Fruit fly (Drosophila melanogaster) whole organism, prepupa: ENCODE measurements around the gene Pgant8.
A peak's percentile ranks its signal among the peaks of the same experiment; 100 is the strongest.

ENCODE experiments used
- Blimp-1 ChIP-seq: fragments of 200-800 bp; sonication (Bioruptor generic); optimal IDR thresholded peaks from 3 replicates; lab custom pipeline; 2017; ENCODE audit warnings: missing biosample characterization, missing genetic modification characterization, mild to moderate bottlenecking, moderate library complexity, missing genetic modification reagents
- CG10631 ChIP-seq: fragments of 200-800 bp; sonication (Bioruptor generic); optimal IDR thresholded peaks from 2 replicates; lab custom pipeline; 2016; ENCODE audit warnings: missing biosample characterization, missing genetic modification characterization
- CG10669 ChIP-seq: fragments of 200-800 bp; sonication (Bioruptor generic); optimal IDR thresholded peaks from 3 replicates; lab custom pipeline; 2018; ENCODE audit warnings: missing biosample characterization, mild to moderate bottlenecking, missing genetic modification characterization, moderate library complexity
- CG11294 ChIP-seq: fragments of 200-800 bp; sonication (Bioruptor generic); IDR thresholded peaks from 2 replicates; pipeline ENCODE4 v1.3.6; 2022; ENCODE audit warnings: missing biosample characterization, missing genetic modification characterization
- CG11762 ChIP-seq: fragments of 200-800 bp; sonication (Bioruptor generic); optimal IDR thresholded peaks from 3 replicates; lab custom pipeline; 2016; ENCODE audit warnings: missing biosample characterization, missing genetic modification characterization; ENCODE audit not compliant: insufficient read depth
- CG11902 ChIP-seq: fragments of 200-800 bp; sonication (Bioruptor generic); optimal IDR thresholded peaks from 3 replicates; lab custom pipeline; 2016; ENCODE audit warnings: missing biosample characterization, missing genetic modification characterization
- CG15336 ChIP-seq: fragments of 200-800 bp; sonication (Bioruptor generic); IDR thresholded peaks from 2 replicates; pipeline ENCODE4 v1.3.6; 2022; ENCODE audit warnings: missing biosample characterization, missing genetic modification characterization
- CG1621 ChIP-seq: fragments of 200-800 bp; sonication (Bioruptor generic); optimal IDR thresholded peaks from 3 replicates; lab custom pipeline; 2018; ENCODE audit warnings: missing biosample characterization, mild to moderate bottlenecking, missing genetic modification characterization
- CG16779 ChIP-seq: fragments of 200-800 bp; sonication (Bioruptor generic); optimal IDR thresholded peaks from 3 replicates; lab custom pipeline; 2017; ENCODE audit warnings: missing biosample characterization, mild to moderate bottlenecking, missing genetic modification characterization
- CG3032 ChIP-seq: fragments of 200-800 bp; optimal IDR thresholded peaks from 2 replicates; lab custom pipeline; 2019; ENCODE audit warnings: missing biosample characterization, mild to moderate bottlenecking, missing genetic modification characterization, moderate library complexity
- CG34406 ChIP-seq: fragments of 200-800 bp; sonication (Bioruptor generic); optimal IDR thresholded peaks from 3 replicates; lab custom pipeline; 2016; ENCODE audit warnings: missing biosample characterization, missing genetic modification characterization
- CG3919 ChIP-seq: fragments of 200-800 bp; sonication (Bioruptor generic); optimal IDR thresholded peaks from 3 replicates; lab custom pipeline; 2016; ENCODE audit warnings: missing biosample characterization, missing genetic modification characterization
- CG4318 ChIP-seq: fragments of 200-800 bp; sonication (Bioruptor generic); optimal IDR thresholded peaks from 3 replicates; lab custom pipeline; 2017; ENCODE audit warnings: missing biosample characterization, mild to moderate bottlenecking, missing genetic modification characterization
- CG6276 ChIP-seq: fragments of 200-800 bp; sonication (Bioruptor generic); optimal IDR thresholded peaks from 2 replicates; lab custom pipeline; 2017; ENCODE audit warnings: missing biosample characterization, mild to moderate bottlenecking, missing genetic modification characterization
- CG6792 ChIP-seq: fragments of 200-800 bp; sonication (Bioruptor generic); optimal IDR thresholded peaks from 3 replicates; lab custom pipeline; 2016; ENCODE audit warnings: missing biosample characterization, missing genetic modification characterization
- CG6808 ChIP-seq: fragments of 200-800 bp; sonication (Bioruptor generic); optimal IDR thresholded peaks from 3 replicates; lab custom pipeline; 2017; ENCODE audit warnings: missing biosample characterization, missing genetic modification characterization, mild to moderate bottlenecking, moderate library complexity, missing genetic modification reagents
- CG6854 ChIP-seq: fragments of 200-800 bp; sonication (Bioruptor generic); optimal IDR thresholded peaks from 2 replicates; lab custom pipeline; 2017; ENCODE audit warnings: missing biosample characterization, mild to moderate bottlenecking, missing genetic modification characterization
- CG7368 ChIP-seq: fragments of 200-800 bp; sonication (Bioruptor generic); optimal IDR thresholded peaks from 3 replicates; lab custom pipeline; 2016; ENCODE audit warnings: missing biosample characterization, missing genetic modification characterization
- CG8119 ChIP-seq: fragments of 200-800 bp; sonication (Bioruptor generic); IDR thresholded peaks from 3 replicates; pipeline ENCODE4 v1.3.6; 2022; ENCODE audit warnings: missing biosample characterization, missing genetic modification characterization
- CG8632 ChIP-seq: fragments of 200-800 bp; sonication (Bioruptor generic); optimal IDR thresholded peaks from 3 replicates; lab custom pipeline; 2016; ENCODE audit warnings: missing biosample characterization, missing genetic modification characterization
- CG9139 ChIP-seq: fragments of 200-800 bp; sonication (Bioruptor generic); optimal IDR thresholded peaks from 3 replicates; lab custom pipeline; 2017; ENCODE audit warnings: missing biosample characterization, mild to moderate bottlenecking, missing genetic modification characterization
- Eip75B ChIP-seq: fragments of 200-800 bp; sonication (Bioruptor generic); optimal IDR thresholded peaks from 3 replicates; lab custom pipeline; 2016; ENCODE audit warnings: missing biosample characterization, missing genetic modification characterization
- Eip78C ChIP-seq: fragments of 200-800 bp; sonication (Bioruptor generic); peaks from one replicate; lab custom pipeline; 2016; ENCODE audit warnings: missing biosample characterization, missing genetic modification characterization
- Eip93F ChIP-seq: fragments of 200-800 bp; sonication (Bioruptor generic); optimal IDR thresholded peaks from 2 replicates; lab custom pipeline; 2016; ENCODE audit warnings: missing biosample characterization, mild to moderate bottlenecking, missing genetic modification characterization
- Ets21C ChIP-seq: fragments of 200-800 bp; sonication (Bioruptor generic); optimal IDR thresholded peaks from 3 replicates; lab custom pipeline; 2016; ENCODE audit warnings: missing biosample characterization, missing genetic modification characterization
- Gug ChIP-seq: fragments of 200-800 bp; sonication (Bioruptor generic); IDR thresholded peaks from 2 replicates; pipeline ENCODE4 v1.3.6; 2022; ENCODE audit warnings: missing biosample characterization, missing genetic modification characterization
- Hr38 ChIP-seq: sonication (Bioruptor generic); optimal IDR thresholded peaks from 2 replicates; lab custom pipeline; 2016; ENCODE audit warnings: missing biosample characterization, missing genetic modification characterization
- Hr4 ChIP-seq: fragments of 200-800 bp; sonication (Bioruptor generic); optimal IDR thresholded peaks from 3 replicates; lab custom pipeline; 2016; ENCODE audit warnings: missing biosample characterization, missing genetic modification characterization
- Met ChIP-seq: fragments of 200-800 bp; sonication (Bioruptor generic); optimal IDR thresholded peaks from 3 replicates; lab custom pipeline; 2016; ENCODE audit warnings: missing biosample characterization, missing genetic modification characterization
- OdsH ChIP-seq: fragments of 200-800 bp; sonication (Bioruptor generic); optimal IDR thresholded peaks from 3 replicates; lab custom pipeline; 2016; ENCODE audit warnings: missing biosample characterization, missing genetic modification characterization
- Smox ChIP-seq: fragments of 200-800 bp; sonication (Bioruptor generic); optimal IDR thresholded peaks from 3 replicates; lab custom pipeline; 2016; ENCODE audit warnings: missing biosample characterization, missing genetic modification characterization
- Sox102F ChIP-seq: fragments of 200-800 bp; sonication (Bioruptor generic); optimal IDR thresholded peaks from 2 replicates; lab custom pipeline; 2016; ENCODE audit warnings: missing biosample characterization, mild to moderate bottlenecking, missing genetic modification characterization
- Sox14 ChIP-seq: fragments of 200-800 bp; sonication (Bioruptor generic); optimal IDR thresholded peaks from 3 replicates; lab custom pipeline; 2016; ENCODE audit warnings: missing biosample characterization, missing genetic modification characterization
- Sox15 ChIP-seq: fragments of 200-800 bp; sonication (Bioruptor generic); optimal IDR thresholded peaks from 3 replicates; lab custom pipeline; 2016; ENCODE audit warnings: missing biosample characterization, missing genetic modification characterization
- achi ChIP-seq: fragments of 200-800 bp; sonication (Bioruptor generic); optimal IDR thresholded peaks from 3 replicates; lab custom pipeline; 2016; ENCODE audit warnings: missing biosample characterization, missing genetic modification characterization
- acj6 ChIP-seq: fragments of 200-800 bp; sonication (Bioruptor generic); optimal IDR thresholded peaks from 3 replicates; lab custom pipeline; 2016; ENCODE audit warnings: missing biosample characterization, missing genetic modification characterization
- cyc ChIP-seq: fragments of 200-800 bp; sonication (Bioruptor generic); optimal IDR thresholded peaks from 3 replicates; lab custom pipeline; 2016; ENCODE audit warnings: missing biosample characterization, missing genetic modification characterization
- dac ChIP-seq: fragments of 200-800 bp; sonication (Bioruptor generic); optimal IDR thresholded peaks from 2 replicates; lab custom pipeline; 2017; ENCODE audit warnings: missing biosample characterization, mild to moderate bottlenecking, missing genetic modification characterization
- dsx ChIP-seq: fragments of 200-800 bp; optimal IDR thresholded peaks from 3 replicates; lab custom pipeline; 2019; ENCODE audit warnings: missing biosample characterization, mild to moderate bottlenecking, missing genetic modification characterization, moderate library complexity; ENCODE audit not compliant: poor library complexity, severe bottlenecking
- eg ChIP-seq: fragments of 200-800 bp; sonication (Bioruptor generic); IDR thresholded peaks from 3 replicates; pipeline ENCODE4 v1.3.6; 2022; ENCODE audit warnings: missing biosample characterization, missing genetic modification characterization
- esn ChIP-seq: fragments of 200-800 bp; sonication (Bioruptor generic); optimal IDR thresholded peaks from 2 replicates; lab custom pipeline; 2016; ENCODE audit warnings: missing biosample characterization, mild to moderate bottlenecking, missing genetic modification characterization, moderate library complexity
- fd59A ChIP-seq: fragments of 200-800 bp; sonication (Bioruptor generic); optimal IDR thresholded peaks from 2 replicates; lab custom pipeline; 2017; ENCODE audit warnings: missing biosample characterization, mild to moderate bottlenecking, missing genetic modification characterization, missing genetic modification reagents
- fd85E ChIP-seq: fragments of 200-800 bp; sonication (Bioruptor generic); optimal IDR thresholded peaks from 3 replicates; lab custom pipeline; 2016; ENCODE audit warnings: missing biosample characterization, missing genetic modification characterization
- fkh ChIP-seq: fragments of 200-800 bp; sonication (Bioruptor generic); optimal IDR thresholded peaks from 3 replicates; lab custom pipeline; 2017; ENCODE audit warnings: missing biosample characterization, mild to moderate bottlenecking, missing genetic modification characterization, moderate library complexity
- lz ChIP-seq: fragments of 200-800 bp; sonication (Bioruptor generic); optimal IDR thresholded peaks from 3 replicates; lab custom pipeline; 2016; ENCODE audit warnings: missing biosample characterization, missing genetic modification characterization
- net ChIP-seq: fragments of 200-800 bp; sonication (Bioruptor generic); optimal IDR thresholded peaks from 3 replicates; lab custom pipeline; 2016; ENCODE audit warnings: missing biosample characterization, missing genetic modification characterization
- pdm3 ChIP-seq: fragments of 200-800 bp; sonication (Bioruptor generic); optimal IDR thresholded peaks from 3 replicates; lab custom pipeline; 2016; ENCODE audit warnings: missing biosample characterization, missing genetic modification characterization
- spab ChIP-seq: fragments of 200-800 bp; sonication (Bioruptor generic); optimal IDR thresholded peaks from 2 replicates; lab custom pipeline; 2017; ENCODE audit warnings: missing biosample characterization, mild to moderate bottlenecking, missing genetic modification characterization, missing genetic modification reagents
- ss ChIP-seq, 2 experiments: fragments of 200-800 bp; sonication (Bioruptor generic); optimal IDR thresholded peaks; 2 replicates in 1 of 2; 3 replicates in 1 of 2; lab custom pipeline; 2017 to 2018; ENCODE audit warnings: mild to moderate bottlenecking in 2 of 2, missing biosample characterization in 2 of 2, missing genetic modification characterization in 2 of 2, moderate library complexity in 1 of 2
- svp ChIP-seq: fragments of 200-800 bp; sonication (Bioruptor generic); peaks from one replicate; lab custom pipeline; 2016; ENCODE audit warnings: missing biosample characterization, missing genetic modification characterization

Gene Pgant8

dm6 chr3L:15672800-15673199, 10.9 kb upstream of the Pgant8 start:
- TF ChIP-seq Eip78C, result peak; percentile 43
- no peak for TF ChIP-seq Eip93F
- TF ChIP-seq esn (GFP tag; lab: Kevin White, UChicago), result peak; percentile 4
- peak; percentile 6 for TF ChIP-seq acj6 (GFP tag; lab: Kevin White, UChicago)
- TF ChIP-seq, all 60 proteins: peak for 3

dm6 chr3L:15675111-15675510, 8.6 kb upstream of the Pgant8 start:
- TF ChIP-seq CG16779 (no peak), Eip75B (no peak), svp (GFP tag; lab: Kevin White, UChicago) (no peak), ss (GFP tag; optimal IDR thresholded peaks at IDR 0.05; lab: Kevin White, UChicago) (no peak), CG10631 (GFP tag; lab: Kevin White, UChicago) (peak; percentile 21), Blimp-1 (GFP tag; lab: Kevin White, UChicago) (no peak), Eip78C (peak; percentile 62), CG7368 (no peak), Sox14 (GFP tag; lab: Kevin White, UChicago) (no peak), fd85E (GFP tag; lab: Kevin White, UChicago) (no peak), Sox102F (GFP tag; lab: Kevin White, UChicago) (no peak), CG6808 (no peak), pdm3 (GFP tag; lab: Kevin White, UChicago) (no peak), dsx (GFP tag; lab: Kevin White, UChicago) (peak; percentile 62), CG8119 (GFP tag; lab: Robert Waterston, UW) (0 out of 3 replicates have a peak, but pooled peaks have one; percentile 30), CG34406 (GFP tag; lab: Kevin White, UChicago) (no peak), CG11902 (GFP tag; lab: Kevin White, UChicago) (no peak), lz (GFP tag; lab: Kevin White, UChicago) (no peak), CG3919 (peak; percentile 20), CG3032 (tag; lab: Kevin White, UChicago) (no peak), esn (GFP tag; lab: Kevin White, UChicago) (no peak), CG8632 (GFP tag; lab: Kevin White, UChicago) (no peak), CG4318 (GFP tag; lab: Kevin White, UChicago) (no peak), Met (GFP tag; lab: Kevin White, UChicago) (no peak), Hr4 (GFP tag; lab: Kevin White, UChicago) (peak; percentile 35), achi (GFP tag; lab: Kevin White, UChicago) (peak; percentile 11), CG9139 (GFP tag; lab: Kevin White, UChicago) (no peak), CG6854 (GFP tag; lab: Kevin White, UChicago) (no peak), OdsH (GFP tag; lab: Kevin White, UChicago) (no peak), net (GFP tag; lab: Kevin White, UChicago) (peak; percentile 16), fkh (GFP tag; lab: Kevin White, UChicago) (no peak), dac (GFP tag; lab: Kevin White, UChicago) (no peak), CG11294 (GFP tag; lab: Robert Waterston, UW) (no peak), CG6276 (GFP tag; lab: Kevin White, UChicago) (no peak), CG6792 (GFP tag; lab: Kevin White, UChicago) (no peak), CG11762 (GFP tag; lab: Kevin White, UChicago) (no peak), CG1621 (no peak), eg (GFP tag; lab: Robert Waterston, UW) (no peak), Ets21C (GFP tag; lab: Kevin White, UChicago) (no peak), CG15336 (GFP tag; lab: Robert Waterston, UW) (no peak), spab (GFP tag; lab: Kevin White, UChicago) (no peak), acj6 (GFP tag; lab: Kevin White, UChicago) (no peak), CG10669 (GFP tag; lab: Kevin White, UChicago) (peak; percentile 4), Smox (no peak), Gug (GFP tag; lab: Robert Waterston, UW) (no peak), cyc (GFP tag; lab: Kevin White, UChicago) (no peak), fd59A (GFP tag; lab: Kevin White, UChicago) (no peak), Hr38 (no peak), Eip93F (no peak), Sox15 (no peak)
